Fruit fly (Drosophila melanogaster) whole organism, wandering third instar larva: Measurements from ENCODE around the gene CG17375.

Experiments used
- br ChIP-seq: fragments of 200-800 bp; sonication (Bioruptor generic); optimal IDR thresholded peaks from 2 replicates; lab custom pipeline; 2016; ENCODE audit warnings: missing biosample characterization, missing genetic modification characterization
- brk ChIP-seq: fragments of 200-800 bp; sonication (Bioruptor generic); optimal IDR thresholded peaks from 2 replicates; lab custom pipeline; 2016; ENCODE audit warnings: missing biosample characterization, mild to moderate bottlenecking, missing genetic modification characterization
- ey ChIP-seq: fragments of 200-800 bp; sonication (Bioruptor generic); optimal IDR thresholded peaks from 2 replicates; lab custom pipeline; 2016; ENCODE audit warnings: missing biosample characterization, missing genetic modification characterization
- pan ChIP-seq: fragments of >200 bp; optimal IDR thresholded peaks from 2 replicates; lab custom pipeline; 2017
- psq ChIP-seq: fragments of 200-800 bp; sonication (Bioruptor generic); optimal IDR thresholded peaks from 3 replicates; lab custom pipeline; 2017; ENCODE audit warnings: missing biosample characterization, mild to moderate bottlenecking, missing genetic modification characterization, moderate library complexity
- rgr ChIP-seq: fragments of 200-800 bp; sonication (Bioruptor generic); optimal IDR thresholded peaks from 3 replicates; lab custom pipeline; 2016; ENCODE audit warnings: missing biosample characterization, mild to moderate bottlenecking, missing genetic modification characterization
- woc ChIP-seq: sonication (Bioruptor generic); optimal IDR thresholded peaks from 2 replicates; lab custom pipeline; 2016; ENCODE audit warnings: missing biosample characterization, mild to moderate bottlenecking, missing genetic modification characterization

DNA sequence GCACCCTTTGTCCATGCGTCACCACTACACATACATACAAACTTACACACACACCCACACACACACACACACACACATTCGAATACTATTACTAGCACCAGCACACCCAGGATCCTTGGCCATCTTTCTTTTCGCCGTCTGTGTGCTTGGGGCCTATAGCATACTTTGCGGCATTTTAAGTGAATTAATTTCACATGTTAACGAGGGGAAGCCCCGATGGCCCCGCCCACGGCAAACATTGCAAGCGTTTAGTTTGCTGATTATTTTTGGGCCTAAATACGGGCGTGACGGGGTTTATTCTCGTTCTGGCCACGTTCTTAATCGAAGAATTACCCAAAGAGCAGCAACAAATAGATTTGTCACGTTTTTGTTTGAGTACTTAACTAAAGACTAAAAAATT is 22.2 kb downstream of the CG17375 start:
- TF ChIP-seq br (GFP tag; lab: Kevin White, UChicago) (no peak), rgr (no peak), brk (no peak), ey (no peak), psq (GFP tag; lab: Kevin White, UChicago) (no peak), woc (no peak), pan (no peak)
